Fruit fly (Drosophila melanogaster) whole organism, embryonic: ENCODE measurements around the gene CG33191.

ENCODE experiments used
- Aef1 ChIP-seq: fragments of 200-800 bp; sonication (Bioruptor generic); IDR thresholded peaks from 3 replicates; pipeline ENCODE4 v1.3.6; 2022; ENCODE audit warnings: missing biosample characterization, missing genetic modification characterization
- CG31441 ChIP-seq: fragments of 200-800 bp; sonication (Bioruptor generic); IDR thresholded peaks from 2 replicates; pipeline ENCODE4 v1.3.6; 2022; ENCODE audit warnings: missing biosample characterization, missing genetic modification characterization
- CG32767 ChIP-seq: fragments of 200-800 bp; sonication (Bioruptor generic); IDR thresholded peaks from 2 replicates; pipeline ENCODE4 v1.3.6; 2022; ENCODE audit warnings: missing biosample characterization, missing genetic modification characterization
- CG7987 ChIP-seq: fragments of 200-800 bp; sonication (Bioruptor generic); optimal IDR thresholded peaks from 2 replicates; lab custom pipeline; 2018; ENCODE audit warnings: missing biosample characterization, mild to moderate bottlenecking, missing genetic modification characterization, moderate library complexity
- insv ChIP-seq, 2 experiments: fragments of 200-800 bp; sonication (Bioruptor generic); optimal IDR thresholded peaks; 3 replicates each; lab custom pipeline; 2016 to 2018; ENCODE audit warnings: missing biosample characterization in 2 of 2, missing genetic modification characterization in 2 of 2
- kay ChIP-seq: fragments of 200-800 bp; sonication (Bioruptor generic); optimal IDR thresholded peaks from 2 replicates; lab custom pipeline; 2016; ENCODE audit warnings: missing biosample characterization, missing genetic modification characterization
- nerfin-1 ChIP-seq: fragments of 200-800 bp; sonication (Bioruptor generic); optimal IDR thresholded peaks from 3 replicates; lab custom pipeline; 2019; ENCODE audit warnings: missing biosample characterization, mild to moderate bottlenecking, missing genetic modification characterization, moderate library complexity
- slou ChIP-seq: fragments of 200-800 bp; sonication (Bioruptor generic); optimal IDR thresholded peaks from 3 replicates; lab custom pipeline; 2016; ENCODE audit warnings: missing biosample characterization, missing genetic modification characterization
- ttk ChIP-seq: fragments of 200-800 bp; sonication (Bioruptor generic); IDR thresholded peaks from 2 replicates; pipeline ENCODE4 v2.1.2; 2022; ENCODE audit warnings: missing biosample characterization, missing genetic modification characterization
- zen ChIP-seq: fragments of 200-800 bp; sonication (Bioruptor generic); optimal IDR thresholded peaks from 3 replicates; lab custom pipeline; 2018; ENCODE audit warnings: missing biosample characterization, mild to moderate bottlenecking, missing genetic modification characterization, moderate library complexity
- zfh1 ChIP-seq: fragments of 200-800 bp; sonication (Bioruptor generic); IDR thresholded peaks from 3 replicates; pipeline ENCODE4 v1.3.6; 2022; ENCODE audit warnings: missing biosample characterization, missing genetic modification characterization

dm6 chr3R:8748776-8749126 lies 31.0 kb downstream of the CG33191 start:
- TF ChIP-seq zfh1 (GFP tag; lab: Robert Waterston, UW), result no peak
- TF ChIP-seq zen, result no peak
- no peak for TF ChIP-seq CG7987 (GFP tag; lab: Kevin White, UChicago)
- TF ChIP-seq CG32767 (GFP tag; lab: Robert Waterston, UW), result no peak
- no peak for TF ChIP-seq Aef1
- TF ChIP-seq insv (GFP tag; optimal IDR thresholded peaks at IDR 0.05; lab: Kevin White, UChicago), result no peak
- TF ChIP-seq slou (GFP tag; lab: Kevin White, UChicago), result no peak
- TF ChIP-seq kay, result no peak
- TF ChIP-seq nerfin-1 (tag; lab: Kevin White, UChicago), result no peak
- TF ChIP-seq ttk (GFP tag; lab: Robert Waterston, UW), result no peak
- TF ChIP-seq CG31441, result no peak
